Fruit fly (Drosophila melanogaster) Kc167 (cell line): ENCODE data around the gene Hn.

Source experiments
- h ChIP-seq: fragments of >200 bp; optimal IDR thresholded peaks from 3 replicates; lab custom pipeline; 2018; ENCODE audit warnings: missing external identifiers
- insv ChIP-seq: fragments of >200 bp; optimal IDR thresholded peaks from 3 replicates; lab custom pipeline; 2018; ENCODE audit warnings: missing external identifiers
- psq ChIP-seq: fragments of >200 bp; optimal IDR thresholded peaks from 2 replicates; lab custom pipeline; 2017; ENCODE audit warnings: missing external identifiers

- TF ChIP-seq psq (lab: Kevin White, UChicago) (no peak), h (no peak), insv (lab: Kevin White, UChicago) (no peak)
These were observed 17.3 kb upstream of the Hn start, which contains the start of gene Snmp2 for dm6 chr3L:7742941-7743340.
